Fruit fly (Drosophila melanogaster) whole organism: ENCODE results near the gene Kots.
A peak's percentile ranks its signal among the peaks of the same experiment; 100 is the strongest.

Source experiments
- CG8478 ChIP-seq: fragments of >200 bp; optimal IDR thresholded peaks from 2 replicates; lab custom pipeline; 2018; ENCODE audit warnings: inconsistent platforms
- Dll ChIP-seq: fragments of >200 bp; optimal IDR thresholded peaks from 2 replicates; lab custom pipeline; 2017
- EcR ChIP-seq, 2 experiments: fragments of >200 bp; optimal IDR thresholded peaks; 2 replicates each; lab custom pipeline; 2017; ENCODE audit warnings: missing biosample characterization in 2 of 2, missing genetic modification characterization in 2 of 2, missing genetic modification reagents in 2 of 2
- pan ChIP-seq: fragments of >200 bp; optimal IDR thresholded peaks from 2 replicates; lab custom pipeline; 2017
- psq ChIP-seq: fragments of >200 bp; optimal IDR thresholded peaks from 2 replicates; lab custom pipeline; 2017
- usp ChIP-seq: fragments of >200 bp; optimal IDR thresholded peaks from 2 replicates; lab custom pipeline; 2017; ENCODE audit warnings: missing biosample characterization, missing genetic modification characterization, mixed read lengths

The Kots gene

dm6 chr3R:13983272-13984032 lies 19.5 kb upstream of the Kots start:
- TF ChIP-seq CG8478 (lab: Kevin White, UChicago), result no peak
- TF ChIP-seq pan (lab: Kevin White, UChicago), result peak; percentile 97
- TF ChIP-seq EcR (GFP tag; optimal IDR thresholded peaks at IDR 0.05; lab: Kevin White, UChicago), result peak; percentile 80 to 85
- TF ChIP-seq usp, result no peak
- no peak for TF ChIP-seq psq
- peak; percentile 89 for TF ChIP-seq Dll (lab: Kevin White, UChicago)

dm6 chr3R:13982298-13982846 lies 18.4 kb upstream of the Kots start:
- no peak for TF ChIP-seq EcR (GFP tag; optimal IDR thresholded peaks at IDR 0.05; lab: Kevin White, UChicago)
- TF ChIP-seq Dll (lab: Kevin White, UChicago), result no peak
- no peak for TF ChIP-seq psq
- TF ChIP-seq CG8478 (lab: Kevin White, UChicago), result no peak
- TF ChIP-seq pan (lab: Kevin White, UChicago), result no peak
- no peak for TF ChIP-seq usp

- TF ChIP-seq usp (no peak), Dll (lab: Kevin White, UChicago) (no peak), CG8478 (lab: Kevin White, UChicago) (no peak), pan (lab: Kevin White, UChicago) (no peak), psq (no peak), EcR (GFP tag; optimal IDR thresholded peaks at IDR 0.05; lab: Kevin White, UChicago) (no peak)
Measured at dm6 chr3R:13981584-13981983, 17.6 kb upstream of the Kots start.

DNA sequence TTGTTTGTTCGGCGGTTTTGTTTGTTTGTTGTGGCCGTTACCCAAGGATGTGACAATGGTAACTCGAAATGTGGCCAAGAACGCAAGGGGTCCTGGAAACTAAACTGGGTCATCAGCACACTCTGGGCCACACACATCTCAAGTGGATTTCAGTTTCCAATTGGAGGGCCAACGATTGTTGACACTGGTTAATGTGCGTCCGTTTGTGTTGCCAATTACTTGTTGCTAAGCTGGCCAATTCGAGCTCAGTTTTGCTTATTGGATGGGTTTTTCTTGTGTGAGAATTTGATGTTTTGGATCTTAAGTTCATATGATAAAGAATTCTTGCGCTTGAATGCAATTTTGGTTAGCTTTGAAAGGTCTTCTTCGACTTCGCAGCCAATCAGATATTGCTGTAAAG lies 17.0 kb upstream of the Kots start:
- TF ChIP-seq EcR (GFP tag; optimal IDR thresholded peaks at IDR 0.05; lab: Kevin White, UChicago) (no peak), Dll (lab: Kevin White, UChicago) (no peak), usp (no peak), pan (lab: Kevin White, UChicago) (no peak)

- TF ChIP-seq EcR (GFP tag; optimal IDR thresholded peaks at IDR 0.05; lab: Kevin White, UChicago) (no peak), Dll (lab: Kevin White, UChicago) (no peak), psq (no peak), usp (no peak), pan (lab: Kevin White, UChicago) (no peak), CG8478 (lab: Kevin White, UChicago) (no peak)
Measured at dm6 chr3R:13978078-13978559, 14.1 kb upstream of the Kots start.

DNA sequence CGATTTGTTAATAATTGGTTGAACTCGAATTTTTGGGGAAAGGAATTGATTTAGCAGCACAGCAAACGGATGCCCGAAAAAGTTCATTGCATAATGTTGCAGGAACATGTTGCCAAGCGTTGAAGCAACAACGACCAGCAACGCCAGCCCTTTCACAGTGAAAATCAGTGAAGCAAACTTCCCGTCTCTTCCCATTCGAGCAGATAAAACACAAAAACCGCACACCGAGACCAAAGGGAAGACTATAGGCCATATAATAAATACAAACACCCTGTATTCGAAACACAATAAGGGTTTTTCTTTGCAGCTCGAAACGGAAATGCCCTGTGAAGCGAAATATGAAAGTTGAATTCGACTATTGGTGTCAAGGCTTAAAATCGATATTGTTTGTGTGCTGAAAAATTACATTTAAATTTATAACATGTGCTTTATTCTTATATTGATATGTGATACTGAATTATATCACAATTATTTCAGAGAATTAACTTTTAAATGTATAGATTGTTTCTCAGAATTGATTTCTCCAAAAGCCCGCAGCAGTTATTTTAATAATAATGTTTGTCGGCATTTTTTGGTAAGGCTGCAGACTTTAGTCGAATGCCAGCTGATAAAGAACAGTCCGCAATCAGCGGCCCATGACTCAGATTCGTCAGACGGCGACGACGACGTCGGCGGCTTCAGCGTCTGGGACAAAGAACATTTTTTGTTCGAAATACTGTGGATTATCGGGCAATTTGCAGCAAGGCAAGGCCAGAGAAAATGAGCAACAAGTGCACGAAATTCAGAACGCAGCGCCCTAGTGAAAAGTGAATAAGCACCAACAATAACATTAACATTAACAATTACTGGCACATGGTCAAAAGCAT lies 13.4 kb upstream of the Kots start:
- no peak for TF ChIP-seq EcR (GFP tag; optimal IDR thresholded peaks at IDR 0.05; lab: Kevin White, UChicago)
- TF ChIP-seq usp, result no peak
- no peak for TF ChIP-seq Dll (lab: Kevin White, UChicago)
- TF ChIP-seq psq, result no peak
- TF ChIP-seq CG8478 (lab: Kevin White, UChicago), result no peak
- TF ChIP-seq pan (lab: Kevin White, UChicago), result no peak

dm6 chr3R:13976070-13976492 lies 12.1 kb upstream of the Kots start:
- TF ChIP-seq Dll (lab: Kevin White, UChicago) (no peak), usp (no peak), EcR (GFP tag; optimal IDR thresholded peaks at IDR 0.05; lab: Kevin White, UChicago) (no peak), pan (lab: Kevin White, UChicago) (no peak), CG8478 (lab: Kevin White, UChicago) (no peak)

DNA sequence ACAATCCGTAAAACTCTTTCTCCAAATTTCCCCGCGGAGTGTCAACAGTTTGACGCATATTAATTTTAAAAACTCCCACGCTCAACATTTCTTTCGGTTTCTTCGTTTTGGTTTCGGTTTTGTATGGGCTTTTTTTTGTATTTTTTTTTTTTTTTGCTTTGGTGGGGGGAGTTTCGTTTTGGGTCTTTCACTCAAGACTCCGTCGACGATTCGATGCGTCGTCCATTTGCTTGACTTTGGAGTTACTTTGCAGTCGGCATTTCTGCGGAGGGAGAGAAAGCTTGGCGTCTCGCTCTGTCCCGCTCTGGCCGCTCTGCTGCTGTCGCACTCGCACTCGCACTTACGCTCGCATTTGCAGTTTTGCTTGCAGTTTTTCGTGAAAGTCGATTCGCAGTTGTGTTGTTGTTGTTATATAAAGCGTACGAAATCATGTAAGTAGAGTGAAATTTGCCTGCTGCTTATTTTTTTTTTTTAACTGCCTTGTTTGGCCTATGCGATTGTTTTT lies 10.8 kb upstream of the Kots start:
- TF ChIP-seq EcR (GFP tag; optimal IDR thresholded peaks at IDR 0.05; lab: Kevin White, UChicago), result no peak
- TF ChIP-seq usp, result no peak
- peak; percentile 7 for TF ChIP-seq CG8478 (lab: Kevin White, UChicago)

- TF ChIP-seq Dll (lab: Kevin White, UChicago), result no peak
- no peak for TF ChIP-seq psq
- no peak for TF ChIP-seq EcR (GFP tag; optimal IDR thresholded peaks at IDR 0.05; lab: Kevin White, UChicago)
- no peak for TF ChIP-seq pan (lab: Kevin White, UChicago)
- no peak for TF ChIP-seq usp
- no peak for TF ChIP-seq CG8478 (lab: Kevin White, UChicago)
Measured at dm6 chr3R:13972653-13973052, 8.7 kb upstream of the Kots start.

DNA sequence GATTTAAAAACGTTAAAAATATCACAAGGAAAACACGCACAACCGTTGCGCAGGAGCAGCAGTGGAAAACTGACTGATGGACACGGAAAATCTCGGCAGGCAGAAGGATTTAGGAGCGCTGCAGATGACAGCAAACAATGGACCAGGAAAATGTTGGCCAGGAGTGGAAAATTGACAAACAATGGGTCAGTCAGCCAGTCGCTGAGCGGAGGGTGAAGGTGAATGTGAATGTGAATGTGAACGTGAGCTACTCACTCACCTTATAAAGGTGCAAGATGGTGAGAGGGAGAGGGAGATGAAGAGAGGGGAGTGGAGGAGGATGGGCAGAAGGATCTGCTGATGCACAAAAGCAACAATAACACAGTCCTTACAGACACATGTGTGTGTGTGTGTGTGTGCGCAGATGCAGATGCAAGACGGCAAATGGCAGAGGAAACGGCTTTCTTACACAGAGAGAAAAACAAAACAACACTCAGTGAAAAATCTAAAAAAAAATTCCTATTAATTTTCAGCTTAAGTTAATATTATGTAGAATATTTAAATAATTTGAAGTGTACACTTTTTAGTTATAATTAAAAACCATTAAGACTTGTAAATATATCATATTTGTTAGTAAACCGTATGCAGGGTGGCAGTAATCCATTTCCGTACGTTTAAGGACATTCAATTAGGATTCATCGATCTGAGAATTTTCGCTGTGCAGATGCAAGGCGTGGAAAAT lies 7.9 kb upstream of the Kots start:
- TF ChIP-seq Dll (lab: Kevin White, UChicago) (no peak), EcR (GFP tag; optimal IDR thresholded peaks at IDR 0.05; lab: Kevin White, UChicago) (no peak), usp (no peak), psq (no peak), pan (lab: Kevin White, UChicago) (no peak), CG8478 (lab: Kevin White, UChicago) (no peak)

DNA sequence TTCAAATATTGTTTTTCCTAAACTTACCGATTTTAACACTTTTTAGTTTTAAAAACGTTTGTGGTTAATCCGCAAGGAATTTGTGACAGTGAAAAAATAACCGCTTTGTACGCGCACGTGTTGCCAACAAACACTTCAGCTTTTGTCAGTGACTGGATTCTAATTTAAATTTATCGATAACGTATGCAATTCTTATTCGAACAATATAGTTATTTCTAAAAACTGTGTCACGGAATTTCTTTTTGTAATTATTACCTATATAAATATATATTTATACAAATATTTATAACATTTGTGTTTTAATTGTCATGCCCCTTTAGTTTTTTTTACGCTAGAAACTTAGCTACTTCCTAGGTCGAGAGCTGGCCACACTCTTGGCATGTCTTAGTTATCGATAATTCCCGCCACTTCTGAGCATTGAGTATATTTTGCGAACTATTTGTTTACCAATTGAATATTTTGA lies 570 bp upstream of the Kots start, which contains the start of gene Orc2:
Gene Orc2, plus strand, starts transcription at position 373 of the 463 bp plus-strand sequence.
- TF ChIP-seq CG8478 (lab: Kevin White, UChicago), result no peak
- no peak for TF ChIP-seq usp
- TF ChIP-seq Dll (lab: Kevin White, UChicago), result no peak
- TF ChIP-seq pan (lab: Kevin White, UChicago), result no peak
- TF ChIP-seq EcR (GFP tag; optimal IDR thresholded peaks at IDR 0.05; lab: Kevin White, UChicago), result no peak
- no peak for TF ChIP-seq psq
